Fruit fly (Drosophila melanogaster): ENCODE results near the gene Mettl3.

The Mettl3 gene

DNA sequence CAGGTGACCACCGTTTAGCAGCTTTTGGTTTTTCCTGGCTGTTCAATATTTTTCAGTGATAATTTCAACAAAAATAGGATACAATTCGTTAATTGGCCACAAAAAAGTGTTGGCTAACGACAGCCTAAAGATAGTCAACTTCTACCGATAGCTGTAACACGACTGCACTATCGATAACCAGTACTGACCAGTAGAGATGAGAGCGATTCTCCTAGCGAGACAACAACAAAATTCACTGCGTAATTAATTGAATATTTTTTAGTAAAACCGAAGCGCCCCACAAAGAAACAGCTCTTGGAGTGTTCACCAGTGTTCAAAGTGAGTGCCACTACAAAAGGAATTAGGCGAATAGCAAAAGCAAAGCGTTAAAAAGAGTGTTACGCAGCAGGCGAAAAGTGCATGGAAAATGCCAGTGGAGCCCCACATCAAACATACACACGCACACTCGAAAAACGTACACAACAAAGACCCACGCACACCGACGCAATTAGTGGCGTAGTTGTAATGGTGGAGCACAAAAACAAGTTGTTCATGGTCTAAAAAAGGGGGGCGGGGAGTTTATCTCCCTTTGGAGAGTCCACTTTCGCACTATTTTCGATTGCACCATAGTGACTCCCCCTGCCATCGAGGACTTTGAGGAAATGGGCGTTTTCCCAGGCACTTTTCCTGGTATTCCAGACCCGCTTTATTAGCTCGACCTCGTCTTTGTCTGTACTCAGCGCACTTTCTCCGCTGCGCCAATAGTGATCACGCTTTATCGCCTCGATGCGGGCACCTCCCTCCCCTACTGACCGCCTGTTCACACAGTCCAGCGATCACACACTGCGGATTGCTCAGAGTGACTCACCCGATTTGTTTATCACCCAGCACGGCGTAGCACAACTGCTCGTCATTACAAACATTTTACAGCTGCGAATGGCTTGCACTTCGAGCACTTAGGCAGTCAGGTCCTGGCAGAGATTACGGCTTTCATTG lies 38.8 kb upstream of the Mettl3 start, which contains the start of the genes Epp and Rab7 (continued):
- peak; percentile 21 for TF ChIP-seq CG3281 (GFP tag; optimal IDR thresholded peaks at IDR 0.05)
- no peak for TF ChIP-seq bowl (GFP tag; IDR thresholded peaks at IDR 0.05)
- TF ChIP-seq Abd-B (GFP tag; optimal IDR thresholded peaks at IDR 0.05), result no peak
- TF ChIP-seq vfl (GFP tag; optimal IDR thresholded peaks at IDR 0.05), result peak; percentile 8
- TF ChIP-seq CG34422 (GFP tag; IDR thresholded peaks at IDR 0.05), result peak; percentile 76; the same call in 2 of the 3 replicates
- peak; percentile 7 for TF ChIP-seq Hsf (GFP tag; optimal IDR thresholded peaks at IDR 0.05)
- TF ChIP-seq usp (GFP tag; optimal IDR thresholded peaks at IDR 0.05), result no peak
- peak; percentile 22; the same call in 1 of the 2 replicates for TF ChIP-seq sisA (GFP tag; IDR thresholded peaks at IDR 0.05)
- no peak for TF ChIP-seq CG8388 (GFP tag; optimal IDR thresholded peaks at IDR 0.05)
- TF ChIP-seq lov (optimal IDR thresholded peaks at IDR 0.05), result no peak
- no peak for TF ChIP-seq lov (GFP tag; IDR thresholded peaks at IDR 0.05)
- TF ChIP-seq Dad (GFP tag; optimal IDR thresholded peaks at IDR 0.05), result peak; percentile 36
- peak; percentile 36 for TF ChIP-seq cwo (GFP tag; optimal IDR thresholded peaks at IDR 0.05)
- TF ChIP-seq CG10209 (GFP tag; optimal IDR thresholded peaks at IDR 0.05), result no peak
- TF ChIP-seq peb (GFP tag; IDR thresholded peaks at IDR 0.05), result no peak
- TF ChIP-seq CG8290 (GFP tag; optimal IDR thresholded peaks at IDR 0.05), result peak; percentile 23
- peak in 1 of 2 experiments; percentile 73 for TF ChIP-seq CG8290 (tag; optimal IDR thresholded peaks at IDR 0.05)
- peak; percentile 0 for TF ChIP-seq Side (GFP tag; optimal IDR thresholded peaks at IDR 0.05)
- peak; percentile 44 for TF ChIP-seq PHDP (tag; optimal IDR thresholded peaks at IDR 0.05)
- TF ChIP-seq Sox100B (GFP tag; optimal IDR thresholded peaks at IDR 0.05), result no peak
- TF ChIP-seq Doc2 (GFP tag; IDR thresholded peaks at IDR 0.05), result no peak
- no peak for TF ChIP-seq gsb-n (tag; optimal IDR thresholded peaks at IDR 0.05)
- peak; percentile 28 for TF ChIP-seq CG15601 (tag; optimal IDR thresholded peaks at IDR 0.05)
- TF ChIP-seq sna (GFP tag; IDR thresholded peaks at IDR 0.05; ENCODE audit: partially characterized antibody), result peak; percentile 80
- no peak for TF ChIP-seq slou (GFP tag; optimal IDR thresholded peaks at IDR 0.05)
- peak; percentile 5 for TF ChIP-seq CG10147 (GFP tag; optimal IDR thresholded peaks at IDR 0.05)
- TF ChIP-seq CG6272 (GFP tag; IDR thresholded peaks at IDR 0.05), result 0 out of 2 replicates have a peak, but pooled peaks have one; percentile 9
- 0 out of 2 replicates have a peak, but pooled peaks have one; percentile 24 for TF ChIP-seq Xrp1 (GFP tag; IDR thresholded peaks at IDR 0.05)
- 0 out of 3 replicates have a peak, but pooled peaks have one; percentile 19 for TF ChIP-seq CG7357 (GFP tag; IDR thresholded peaks at IDR 0.05)
- TF ChIP-seq ERR (GFP tag; optimal IDR thresholded peaks at IDR 0.05), result peak; percentile 45
- peak; percentile 71 for TF ChIP-seq slbo (GFP tag; IDR thresholded peaks at IDR 0.05)
- TF ChIP-seq CG6683 (GFP tag; optimal IDR thresholded peaks at IDR 0.05), result peak; percentile 32
- peak; percentile 96 for TF ChIP-seq Bgb (GFP tag; IDR thresholded peaks at IDR 0.05; ENCODE audit: partially characterized antibody)
- TF ChIP-seq CG12299 (tag; optimal IDR thresholded peaks at IDR 0.05), result peak; percentile 62
- no peak for TF ChIP-seq CkIIα-i1 (GFP tag; IDR thresholded peaks at IDR 0.05)
- TF ChIP-seq en (GFP tag; optimal IDR thresholded peaks at IDR 0.05), result no peak
- peak; percentile 57 for TF ChIP-seq kay (GFP tag; optimal IDR thresholded peaks at IDR 0.05)
- peak; percentile 79 for TF ChIP-seq HmgZ (tag; optimal IDR thresholded peaks at IDR 0.05)
- no peak for TF ChIP-seq prd (optimal IDR thresholded peaks at IDR 0.05)
- peak; percentile 43; the same call in 2 of the 3 replicates for TF ChIP-seq prd (GFP tag; IDR thresholded peaks at IDR 0.05)
- TF ChIP-seq sd (tag; optimal IDR thresholded peaks at IDR 0.05), result peak; percentile 92
- TF ChIP-seq Taf1 (GFP tag; IDR thresholded peaks at IDR 0.05), result no peak
- TF ChIP-seq CG17385 (GFP tag; optimal IDR thresholded peaks at IDR 0.05), result peak; percentile 43
- peak; percentile 32 for TF ChIP-seq CG30403 (GFP tag; optimal IDR thresholded peaks at IDR 0.05)
- TF ChIP-seq TFAM (GFP tag; optimal IDR thresholded peaks at IDR 0.05), result no peak
- no peak for TF ChIP-seq rib (GFP tag; IDR thresholded peaks at IDR 0.05)
- no peak for TF ChIP-seq Ssrp (tag; optimal IDR thresholded peaks at IDR 0.05)
- TF ChIP-seq CG4617 (GFP tag; optimal IDR thresholded peaks at IDR 0.05; ENCODE audit: borderline replicate concordance), result peak; percentile 90
- peak; percentile 28 for TF ChIP-seq CG7271 (tag; optimal IDR thresholded peaks at IDR 0.05)
- TF ChIP-seq CTCF (GFP tag; optimal IDR thresholded peaks at IDR 0.05), result peak; percentile 29

Data from whole organism, embryonic.